Worm (Caenorhabditis elegans) whole organism, L2 larva: Measurements from ENCODE around the gene dpy-18.

Source experiments
- ama-1 ChIP-seq: fragments of 150-350 bp; optimal IDR thresholded peaks from 2 replicates; lab custom pipeline; 2018; ENCODE audit warnings: inconsistent platforms
- lin-11 ChIP-seq: fragments of 150-350 bp; sonication (generic microtip); optimal IDR thresholded peaks from 2 replicates; lab custom pipeline; 2014; ENCODE audit warnings: missing biosample characterization, missing genetic modification characterization, inconsistent platforms, mixed read lengths
- lin-39 ChIP-seq: fragments of 150-350 bp; optimal IDR thresholded peaks from 2 replicates; lab custom pipeline; 2014; ENCODE audit warnings: missing biosample characterization, missing genetic modification reagents, missing genetic modification characterization

DNA sequence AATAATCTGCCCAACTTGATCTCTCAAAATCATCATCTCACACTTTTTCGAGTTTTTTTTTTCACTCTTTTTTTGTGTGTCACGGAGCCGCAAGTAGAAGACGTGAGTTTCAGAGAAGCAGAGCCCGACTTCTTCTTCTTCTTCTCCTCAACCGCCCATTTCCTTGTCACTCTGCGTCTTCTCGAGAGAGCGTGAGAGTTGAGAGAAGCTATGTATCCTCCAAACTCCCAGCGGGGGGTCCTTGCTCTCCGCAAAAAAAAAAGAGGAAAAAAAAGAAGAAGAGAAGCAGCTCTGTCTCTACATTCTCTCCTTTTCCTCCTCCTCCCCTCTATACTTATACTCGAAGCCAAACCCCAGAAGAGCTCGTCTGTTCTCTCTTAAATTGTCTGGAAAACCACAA is 43.4 kb downstream of the dpy-18 start:
- no peak for TF ChIP-seq ama-1 (lab: Kevin White, UChicago)
- TF ChIP-seq lin-39 = no peak
- TF ChIP-seq lin-11 (tag; lab: Kevin White, UChicago) = no peak
